Worm (Caenorhabditis elegans): ENCODE results near the gene nspb-12.

nspb-12 gene

ce11 chrIII:5604080-5604479 is 35.5 kb upstream of the nspb-12 start, which contains the start of gene xnd-1:
TSS of gene xnd-1 (plus strand) at chrIII:5604460.
- TF ChIP-seq ces-1 (GFP tag; optimal IDR thresholded peaks at IDR 0.05) (no peak), mdl-1 (tag; optimal IDR thresholded peaks at IDR 0.05) (no peak), lir-3 (tag; optimal IDR thresholded peaks at IDR 0.05) (no peak), F26F4.8 (GFP tag; conservative IDR thresholded peaks at IDR 0.05) (no peak), lin-13 (GFP tag; optimal IDR thresholded peaks at IDR 0.05) (no peak), spr-3 (GFP tag; optimal IDR thresholded peaks at IDR 0.05) (no peak), saeg-2 (GFP tag; IDR thresholded peaks at IDR 0.05) (no peak), dmd-9 (GFP tag; IDR thresholded peaks at IDR 0.05) (no peak), dmd-8 (GFP tag; IDR thresholded peaks at IDR 0.05) (no peak), skn-1 (tag; optimal IDR thresholded peaks at IDR 0.05) (no peak), Y48G9A.11 (GFP tag; IDR thresholded peaks at IDR 0.05) (no peak), T26A8.4 (GFP tag; IDR thresholded peaks at IDR 0.05) (no peak), tag-97 (GFP tag; IDR thresholded peaks at IDR 0.05) (no peak), nhr-10 (tag; optimal IDR thresholded peaks at IDR 0.05) (no peak), egl-43 (GFP tag; IDR thresholded peaks at IDR 0.05) (no peak), lin-29 (GFP tag; IDR thresholded peaks at IDR 0.05) (no peak), ceh-20 (GFP tag; IDR thresholded peaks at IDR 0.05) (no peak)

- TF ChIP-seq madf-5 (GFP tag; IDR thresholded peaks at IDR 0.05) (no peak), php-3 (GFP tag; IDR thresholded peaks at IDR 0.05) (no peak), unc-62 (GFP tag; optimal IDR thresholded peaks at IDR 0.05 in 1 of 2) (peak in 1 of 2 experiments; percentile 98), unc-62 (tag; optimal IDR thresholded peaks at IDR 0.05) (no peak), ctbp-1 (GFP tag; IDR thresholded peaks at IDR 0.05) (no peak), duxl-1 (tag; optimal IDR thresholded peaks at IDR 0.05; ENCODE audit: poor library complexity) (no peak), tag-97 (GFP tag; IDR thresholded peaks at IDR 0.05) (no peak), nhr-11 (tag; optimal IDR thresholded peaks at IDR 0.05) (peak; percentile 45), daf-12 (tag; optimal IDR thresholded peaks at IDR 0.05) (no peak), R02D3.7 (tag; optimal IDR thresholded peaks at IDR 0.05) (no peak), hlh-30 (tag; optimal IDR thresholded peaks at IDR 0.05; ENCODE audit: insufficient read depth) (peak; percentile 63), lsy-2 (tag; optimal IDR thresholded peaks at IDR 0.05) (peak in 1 of 2 experiments; percentile 82), ceh-20 (GFP tag; IDR thresholded peaks at IDR 0.05) (0 out of 2 replicates have a peak, but pooled peaks have one; percentile 41), nhr-76 (tag; optimal IDR thresholded peaks at IDR 0.05) (no peak), jun-1 (tag; optimal IDR thresholded peaks at IDR 0.05) (peak; percentile 1), lin-29 (GFP tag; IDR thresholded peaks at IDR 0.05) (no peak), vab-7 (GFP tag; IDR thresholded peaks at IDR 0.05) (0 out of 2 replicates have a peak, but pooled peaks have one; percentile 26), fos-1 (tag; optimal IDR thresholded peaks at IDR 0.05) (no peak), set-16 (GFP tag; IDR thresholded peaks at IDR 0.05) (peak; percentile 60), unc-39 (tag; optimal IDR thresholded peaks at IDR 0.05) (no peak), egl-43 (GFP tag; IDR thresholded peaks at IDR 0.05) (no peak; the same call in 1 of the 2 replicates), Y105C5A.15 (GFP tag; IDR thresholded peaks at IDR 0.05) (no peak), lin-15B (tag; optimal IDR thresholded peaks at IDR 0.05) (peak; percentile 41), skn-1 (tag; optimal IDR thresholded peaks at IDR 0.05) (no peak), nhr-10 (tag; optimal IDR thresholded peaks at IDR 0.05) (no peak), snpc-1.2 (GFP tag; IDR thresholded peaks at IDR 0.05) (no peak; the same call in 1 of the 2 replicates), mdt-29 (GFP tag; IDR thresholded peaks at IDR 0.05) (no peak), egl-27 (tag; optimal IDR thresholded peaks at IDR 0.05) (no peak), F37D6.2 (tag; optimal IDR thresholded peaks at IDR 0.05) (no peak), spr-3 (GFP tag; optimal IDR thresholded peaks at IDR 0.05) (no peak), aha-1 (tag) (peak; percentile 99), zfp-2 (tag; optimal IDR thresholded peaks at IDR 0.05) (no peak), ceh-32 (tag; optimal IDR thresholded peaks at IDR 0.05; ENCODE audit: poor library complexity) (no peak), rbr-2 (tag; optimal IDR thresholded peaks at IDR 0.05) (peak; percentile 73), Y48G9A.11 (GFP tag; IDR thresholded peaks at IDR 0.05) (no peak), zag-1 (tag; optimal IDR thresholded peaks at IDR 0.05) (no peak), Y75B8A.6 (GFP tag; IDR thresholded peaks at IDR 0.05) (no peak), mdl-1 (tag; optimal IDR thresholded peaks at IDR 0.05) (peak in 1 of 2 experiments; percentile 70), attf-4 (tag; optimal IDR thresholded peaks at IDR 0.05) (no peak), D1046.2 (GFP tag; IDR thresholded peaks at IDR 0.05) (0 out of 2 replicates have a peak, but pooled peaks have one; percentile 23), nhr-42 (GFP tag; IDR thresholded peaks at IDR 0.05) (no peak)
These were observed 34.9 kb upstream of the nspb-12 start, which contains the start of gene madf-11 for ce11 chrIII:5603439-5603986. TSS of gene madf-11 (minus strand) at chrIII:5603489.
